Worm (Caenorhabditis elegans) whole organism, L1 larva: ENCODE measurements around the gene F22F7.3.

ENCODE experiments used
- jun-1 ChIP-seq: fragments of 150-350 bp; optimal IDR thresholded peaks from 2 replicates; lab custom pipeline; 2014; ENCODE audit warnings: missing biosample characterization, missing genetic modification reagents, missing genetic modification characterization
- snpc-4 ChIP-seq: fragments of 150-350 bp; optimal IDR thresholded peaks from 2 replicates; lab custom pipeline; 2014; ENCODE audit warnings: missing biosample characterization, missing genetic modification characterization
- unc-62 ChIP-seq: fragments of 150-350 bp; optimal IDR thresholded peaks from 2 replicates; lab custom pipeline; 2014; ENCODE audit warnings: missing biosample characterization, missing genetic modification reagents, missing genetic modification characterization
- ztf-11 ChIP-seq, 2 experiments: sonication (generic microtip); optimal IDR thresholded peaks; 2 replicates each; lab custom pipeline; 2016 to 2017; ENCODE audit warnings: missing genetic modification characterization in 2 of 2, missing biosample characterization in 1 of 2, missing compliant biosample characterization in 1 of 2

DNA sequence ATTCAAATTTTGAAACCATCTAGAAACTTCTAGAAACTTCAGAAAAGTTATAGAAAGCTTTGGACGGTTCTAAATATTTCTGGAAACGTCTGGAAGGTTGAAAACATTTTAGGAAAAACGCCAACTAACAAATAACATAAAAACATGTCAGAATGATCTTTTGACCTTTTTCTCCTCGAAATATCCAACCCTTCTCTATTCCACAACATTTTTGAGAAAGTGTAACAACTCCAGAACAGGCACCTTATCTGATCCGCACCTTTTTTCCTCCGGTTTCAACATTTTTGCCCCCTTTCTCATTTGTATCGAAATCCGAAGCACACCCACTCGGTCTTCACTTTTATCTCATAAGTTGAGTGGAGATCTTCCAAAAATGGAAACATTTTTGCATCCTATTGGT is at the start of gene F22F7.3:
- TF ChIP-seq ztf-11 (tag; optimal IDR thresholded peaks at IDR 0.05; lab: Kevin White, UChicago) (no peak), jun-1 (tag; lab: Kevin White, UChicago) (no peak), snpc-4 (tag; lab: Kevin White, UChicago) (no peak), unc-62 (GFP tag; lab: Kevin White, UChicago) (no peak)
